Worm (Caenorhabditis elegans): ENCODE data around the gene C24H11.1.

DNA sequence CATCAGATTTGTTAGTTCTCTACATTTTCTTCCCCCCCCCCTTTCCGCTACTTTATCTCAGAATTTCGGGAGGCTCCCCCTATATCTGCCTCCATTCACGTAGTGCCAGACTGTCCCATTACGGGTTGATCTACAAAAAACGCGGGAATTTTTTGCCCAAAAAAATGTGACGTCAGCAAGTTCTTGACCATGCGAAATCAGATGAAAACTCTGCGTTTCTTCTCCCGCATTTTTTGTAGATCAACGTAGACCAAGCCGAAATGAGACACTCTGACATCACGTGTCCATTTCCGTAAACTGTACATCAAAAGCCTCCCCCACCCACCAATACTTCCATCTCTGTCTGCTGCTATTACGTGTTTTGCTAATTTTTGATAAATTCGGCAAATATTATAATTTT lies 37.1 kb downstream of the C24H11.1 start:
- TF ChIP-seq snpc-4 (tag; optimal IDR thresholded peaks at IDR 0.05) (no peak), ceh-82 (tag; optimal IDR thresholded peaks at IDR 0.05) (no peak), elt-3 (tag; optimal IDR thresholded peaks at IDR 0.05) (no peak), nhr-77 (tag; optimal IDR thresholded peaks at IDR 0.05) (no peak)
